Worm (Caenorhabditis elegans): ENCODE data around the gene srh-122.

DNA sequence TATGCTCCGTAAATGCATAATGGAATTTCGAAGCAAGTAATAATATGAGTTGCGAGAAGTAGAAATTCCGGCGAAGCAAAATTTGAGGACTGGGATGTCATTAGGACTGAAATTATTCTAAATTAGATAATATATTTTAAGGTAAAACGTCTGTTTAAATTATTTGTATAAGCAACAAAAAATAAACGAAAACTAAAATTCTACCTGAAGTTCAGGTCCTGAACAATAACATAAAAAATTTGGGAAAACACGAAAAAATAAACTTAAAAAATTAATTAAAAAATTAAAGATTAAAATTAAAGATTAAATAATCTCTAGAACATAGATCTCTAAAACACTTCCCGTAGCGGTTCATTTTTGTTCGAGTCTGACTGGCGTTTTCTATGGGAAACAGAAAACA, 2.0 kb upstream of the srh-122 start, which contains the start of gene srh-251:
- TF ChIP-seq nhr-28 (tag; optimal IDR thresholded peaks at IDR 0.05) (no peak), ctbp-1 (GFP tag; IDR thresholded peaks at IDR 0.05) (no peak), nhr-237 (tag; optimal IDR thresholded peaks at IDR 0.05) (no peak), unc-62 (GFP tag; optimal IDR thresholded peaks at IDR 0.05 in 1 of 2) (no peak), unc-62 (tag; optimal IDR thresholded peaks at IDR 0.05) (no peak), zag-1 (tag; optimal IDR thresholded peaks at IDR 0.05) (no peak), nhr-102 (tag; optimal IDR thresholded peaks at IDR 0.05) (no peak), snpc-4 (tag; optimal IDR thresholded peaks at IDR 0.05) (no peak), pha-4 (GFP tag; IDR thresholded peaks at IDR 0.05) (no peak), pha-4 (tag; optimal IDR thresholded peaks at IDR 0.05) (no peak), set-16 (GFP tag; IDR thresholded peaks at IDR 0.05) (no peak), lin-13 (GFP tag; optimal IDR thresholded peaks at IDR 0.05) (no peak), snpc-1.2 (GFP tag; IDR thresholded peaks at IDR 0.05) (no peak)

Data from whole organism, L4 larva.